Worm (Caenorhabditis elegans) whole organism, midembryonic: ENCODE data around the gene cyp-34A7.

ENCODE experiments used
- T22C8.4 ChIP-seq: fragments of 200-800 bp; sonication (Bioruptor generic); IDR thresholded peaks from 2 replicates; pipeline ENCODE4 v1.3.6; 2022; ENCODE audit warnings: missing genetic modification characterization, missing compliant biosample characterization
- cog-1 ChIP-seq: sonication (generic microtip); optimal IDR thresholded peaks from 2 replicates; lab custom pipeline; 2016; ENCODE audit warnings: missing genetic modification characterization, missing compliant biosample characterization
- flt-1 ChIP-seq: fragments of 200-800 bp; sonication (Bioruptor generic); IDR thresholded peaks from 2 replicates; pipeline ENCODE4 v1.3.6; 2022; ENCODE audit warnings: missing genetic modification characterization, missing compliant biosample characterization
- klf-2 ChIP-seq: fragments of 200-800 bp; sonication (Bioruptor generic); conservative IDR thresholded peaks from 2 replicates; pipeline ENCODE4 v1.3.6; 2022; ENCODE audit warnings: missing genetic modification reagents, missing genetic modification characterization, missing compliant biosample characterization
- med-1 ChIP-seq: sonication (generic microtip); optimal IDR thresholded peaks from 2 replicates; lab custom pipeline; 2017; ENCODE audit warnings: missing genetic modification characterization, mild to moderate bottlenecking, missing compliant biosample characterization, antibody characterized with exemption, missing genetic modification reagents; ENCODE audit not compliant: insufficient read depth
- ref-1 ChIP-seq: fragments of 200-800 bp; sonication (Bioruptor generic); conservative IDR thresholded peaks from 2 replicates; pipeline ENCODE4 v1.3.6; 2022; ENCODE audit warnings: missing genetic modification reagents, missing genetic modification characterization, missing compliant biosample characterization
- ztf-23 ChIP-seq: fragments of 200-800 bp; sonication (Bioruptor generic); IDR thresholded peaks from 2 replicates; pipeline ENCODE4 v1.3.6; 2022; ENCODE audit warnings: missing genetic modification reagents, missing genetic modification characterization, missing compliant biosample characterization

DNA sequence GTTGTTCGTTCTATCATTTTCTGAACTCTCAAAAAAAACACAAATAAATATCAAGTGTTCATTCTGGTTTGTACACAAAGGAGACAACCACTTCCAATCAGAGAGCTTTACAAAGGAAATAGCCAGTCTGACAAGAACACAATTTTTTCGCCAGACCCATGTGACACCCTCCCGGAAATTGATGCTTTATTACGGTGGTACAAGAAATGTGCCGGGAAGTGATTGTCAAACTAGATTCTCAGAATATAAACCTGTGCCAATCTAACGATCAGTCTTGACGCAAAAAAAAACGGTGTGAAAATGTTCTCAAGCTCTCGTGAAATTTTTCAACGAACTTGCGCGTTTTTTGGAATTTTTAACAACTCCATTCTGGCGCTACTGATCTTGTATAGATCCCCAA is 9.9 kb downstream of the cyp-34A7 start, which contains the start of gene str-247:
- no peak for TF ChIP-seq med-1 (GFP tag; lab: Kevin White, UChicago)
- TF ChIP-seq cog-1 (tag; lab: Kevin White, UChicago) = no peak
- no peak for TF ChIP-seq ztf-23
- TF ChIP-seq klf-2 (GFP tag; lab: Robert Waterston, UW) = no peak
- no peak for TF ChIP-seq ref-1 (GFP tag; lab: Robert Waterston, UW)
- TF ChIP-seq T22C8.4 = no peak
- TF ChIP-seq flt-1 (GFP tag; lab: Robert Waterston, UW) = no peak
